Fruit fly (Drosophila melanogaster) whole organism, wandering third instar larva: Measurements from ENCODE around the gene CG6325.

Experiments
- Abd-B ChIP-seq: fragments of >200 bp; optimal IDR thresholded peaks from 2 replicates; lab custom pipeline; 2017; ENCODE audit warnings: missing biosample characterization, missing genetic modification characterization
- CG32264 ChIP-seq: fragments of 200-800 bp; sonication (Bioruptor generic); optimal IDR thresholded peaks from 2 replicates; lab custom pipeline; 2016; ENCODE audit warnings: missing biosample characterization, missing genetic modification characterization
- CG9705 ChIP-seq: fragments of 200-800 bp; sonication (Bioruptor generic); optimal IDR thresholded peaks from 2 replicates; lab custom pipeline; 2018; ENCODE audit warnings: missing biosample characterization, mild to moderate bottlenecking, missing genetic modification characterization
- CrebA ChIP-seq: fragments of 200-800 bp; sonication (Bioruptor generic); optimal IDR thresholded peaks from 2 replicates; lab custom pipeline; 2016; ENCODE audit warnings: missing biosample characterization, mild to moderate bottlenecking, missing genetic modification characterization, borderline replicate concordance
- Dfd ChIP-seq: fragments of >200 bp; optimal IDR thresholded peaks from 2 replicates; lab custom pipeline; 2017; ENCODE audit warnings: missing biosample characterization, missing genetic modification characterization
- Dif ChIP-seq: fragments of 200-275, 200-300 bp; sonication (Bioruptor generic); optimal IDR thresholded peaks from 2 replicates; lab custom pipeline; 2018; ENCODE audit warnings: missing biosample characterization, missing genetic modification characterization; ENCODE audit not compliant: partially characterized antibody
- GATAd ChIP-seq: sonication (Bioruptor generic); optimal IDR thresholded peaks from 2 replicates; lab custom pipeline; 2016; ENCODE audit warnings: missing biosample characterization, missing genetic modification characterization
- HLH106 ChIP-seq: fragments of 200-800 bp; optimal IDR thresholded peaks from 3 replicates; lab custom pipeline; 2019; ENCODE audit warnings: missing biosample characterization, mild to moderate bottlenecking, missing genetic modification characterization, moderate library complexity
- Hnf4 ChIP-seq: fragments of 200-800 bp; sonication (Bioruptor generic); optimal IDR thresholded peaks from 2 replicates; lab custom pipeline; 2016; ENCODE audit warnings: missing biosample characterization, mild to moderate bottlenecking, missing genetic modification characterization
- Hr83 ChIP-seq: fragments of 200-300 bp; sonication (Bioruptor generic); optimal IDR thresholded peaks from 2 replicates; lab custom pipeline; 2016; ENCODE audit warnings: missing biosample characterization, mild to moderate bottlenecking, missing genetic modification characterization, moderate library complexity; ENCODE audit not compliant: poor library complexity, severe bottlenecking
- Jra ChIP-seq: sonication (Bioruptor generic); optimal IDR thresholded peaks from 2 replicates; lab custom pipeline; 2016; ENCODE audit warnings: missing biosample characterization, missing genetic modification characterization
- Myc ChIP-seq: fragments of >200 bp; optimal IDR thresholded peaks from 2 replicates; lab custom pipeline; 2017
- OdsH ChIP-seq: fragments of 200-800 bp; sonication (Bioruptor generic); optimal IDR thresholded peaks from 2 replicates; lab custom pipeline; 2016; ENCODE audit warnings: missing biosample characterization, mild to moderate bottlenecking, missing genetic modification characterization
- Rel ChIP-seq, 2 experiments: fragments of 200-800 bp; sonication (Bioruptor generic) in 1 of 2; optimal IDR thresholded peaks; 2 replicates in 1 of 2; 3 replicates in 1 of 2; lab custom pipeline; 2016 to 2019; ENCODE audit warnings: mild to moderate bottlenecking in 2 of 2, missing biosample characterization in 2 of 2, missing genetic modification characterization in 2 of 2, moderate library complexity in 1 of 2
- Sp1 ChIP-seq: fragments of 200-800 bp; sonication (Bioruptor generic); optimal IDR thresholded peaks from 3 replicates; lab custom pipeline; 2019; ENCODE audit warnings: missing biosample characterization, mild to moderate bottlenecking, missing genetic modification characterization, moderate library complexity
- Vsx2 ChIP-seq: fragments of 200-300, 225-300 bp; sonication (Bioruptor generic); optimal IDR thresholded peaks from 2 replicates; lab custom pipeline; 2018; ENCODE audit warnings: missing biosample characterization, missing genetic modification characterization; ENCODE audit not compliant: partially characterized antibody
- br ChIP-seq: fragments of 200-800 bp; sonication (Bioruptor generic); optimal IDR thresholded peaks from 2 replicates; lab custom pipeline; 2016; ENCODE audit warnings: missing biosample characterization, missing genetic modification characterization
- brk ChIP-seq: fragments of 200-800 bp; sonication (Bioruptor generic); optimal IDR thresholded peaks from 2 replicates; lab custom pipeline; 2016; ENCODE audit warnings: missing biosample characterization, mild to moderate bottlenecking, missing genetic modification characterization
- dl ChIP-seq, 2 experiments: fragments of 175-275, 200-275 bp in 1 of 2; fragments of 200-275 bp in 1 of 2; sonication (Bioruptor generic); optimal IDR thresholded peaks; lab custom pipeline; 2018; ENCODE audit warnings: mild to moderate bottlenecking in 2 of 2, missing biosample characterization in 2 of 2, missing genetic modification characterization in 2 of 2, moderate library complexity in 2 of 2; ENCODE audit not compliant: partially characterized antibody in 2 of 2, insufficient read depth in 1 of 2
- dmrt93B ChIP-seq: fragments of 200-800 bp; sonication (Bioruptor generic); optimal IDR thresholded peaks from 2 replicates; lab custom pipeline; 2018; ENCODE audit warnings: missing biosample characterization, mild to moderate bottlenecking, missing genetic modification characterization
- dsf ChIP-seq: sonication (Bioruptor generic); optimal IDR thresholded peaks from 2 replicates; lab custom pipeline; 2016; ENCODE audit warnings: missing biosample characterization, missing genetic modification characterization, borderline replicate concordance
- ey ChIP-seq: fragments of 200-800 bp; sonication (Bioruptor generic); optimal IDR thresholded peaks from 2 replicates; lab custom pipeline; 2016; ENCODE audit warnings: missing biosample characterization, missing genetic modification characterization
- foxo ChIP-seq, 2 experiments: fragments of 200-800 bp; sonication (Bioruptor generic); optimal IDR thresholded peaks; 2 replicates in 1 of 2; 3 replicates in 1 of 2; lab custom pipeline; 2016 to 2017; ENCODE audit warnings: missing biosample characterization in 2 of 2, missing genetic modification characterization in 2 of 2
- fru ChIP-seq: fragments of 200-800 bp; sonication (Bioruptor generic); optimal IDR thresholded peaks from 3 replicates; lab custom pipeline; 2016; ENCODE audit warnings: missing biosample characterization, mild to moderate bottlenecking, missing genetic modification characterization
- h ChIP-seq: fragments of 200-800 bp; sonication (Bioruptor generic); optimal IDR thresholded peaks from 3 replicates; lab custom pipeline; 2016; ENCODE audit warnings: missing biosample characterization, mild to moderate bottlenecking, missing genetic modification characterization
- jim ChIP-seq: fragments of 175-275, 200-325 bp; sonication (Bioruptor generic); optimal IDR thresholded peaks from 2 replicates; lab custom pipeline; 2016; ENCODE audit warnings: missing biosample characterization, mild to moderate bottlenecking, missing genetic modification characterization
- pan ChIP-seq: fragments of >200 bp; optimal IDR thresholded peaks from 2 replicates; lab custom pipeline; 2017
- psq ChIP-seq: fragments of 200-800 bp; sonication (Bioruptor generic); optimal IDR thresholded peaks from 3 replicates; lab custom pipeline; 2017; ENCODE audit warnings: missing biosample characterization, mild to moderate bottlenecking, missing genetic modification characterization, moderate library complexity
- rgr ChIP-seq: fragments of 200-800 bp; sonication (Bioruptor generic); optimal IDR thresholded peaks from 3 replicates; lab custom pipeline; 2016; ENCODE audit warnings: missing biosample characterization, mild to moderate bottlenecking, missing genetic modification characterization
- sage ChIP-seq: fragments of 200-800 bp; sonication (Bioruptor generic); optimal IDR thresholded peaks from 2 replicates; lab custom pipeline; 2016; ENCODE audit warnings: missing biosample characterization, mild to moderate bottlenecking, missing genetic modification characterization
- sv ChIP-seq: fragments of 200-800 bp; sonication (Bioruptor generic); optimal IDR thresholded peaks from 3 replicates; lab custom pipeline; 2016; ENCODE audit warnings: missing biosample characterization, missing genetic modification characterization
- usp ChIP-seq: fragments of >200 bp; optimal IDR thresholded peaks from 2 replicates; lab custom pipeline; 2017; ENCODE audit warnings: missing biosample characterization, missing genetic modification characterization
- woc ChIP-seq: sonication (Bioruptor generic); optimal IDR thresholded peaks from 2 replicates; lab custom pipeline; 2016; ENCODE audit warnings: missing biosample characterization, mild to moderate bottlenecking, missing genetic modification characterization

Gene CG6325

DNA sequence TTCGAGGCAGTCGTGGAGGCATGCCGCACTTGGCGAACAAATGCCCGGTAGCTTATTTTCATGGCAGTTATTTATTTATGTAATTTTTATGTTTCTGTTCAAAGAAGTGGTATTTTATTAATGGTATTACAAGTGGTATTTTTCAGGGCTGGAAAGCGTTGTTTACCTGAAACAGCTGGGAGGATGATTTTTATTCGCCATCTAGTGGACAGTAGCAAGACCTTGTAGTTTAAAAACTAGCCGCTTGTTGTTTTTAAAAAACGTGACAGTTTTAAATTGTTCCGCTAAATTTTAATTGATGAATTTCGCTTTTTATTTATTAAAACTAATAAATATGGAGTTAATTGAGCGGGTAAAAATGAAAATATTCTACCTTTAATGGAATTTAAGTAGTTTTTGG, 8.8 kb upstream of the CG6325 start, which contains the start of gene CG6345 (continued):
- TF ChIP-seq CG32264 (no peak), brk (GFP tag; lab: Kevin White, UChicago) (no peak), br (GFP tag; lab: Kevin White, UChicago) (peak; percentile 54), CrebA (no peak), Dif (GFP tag; lab: Kevin White, UChicago) (no peak), h (GFP tag; lab: Kevin White, UChicago) (peak; percentile 69), Sp1 (GFP tag; lab: Kevin White, UChicago) (peak; percentile 49)

DNA sequence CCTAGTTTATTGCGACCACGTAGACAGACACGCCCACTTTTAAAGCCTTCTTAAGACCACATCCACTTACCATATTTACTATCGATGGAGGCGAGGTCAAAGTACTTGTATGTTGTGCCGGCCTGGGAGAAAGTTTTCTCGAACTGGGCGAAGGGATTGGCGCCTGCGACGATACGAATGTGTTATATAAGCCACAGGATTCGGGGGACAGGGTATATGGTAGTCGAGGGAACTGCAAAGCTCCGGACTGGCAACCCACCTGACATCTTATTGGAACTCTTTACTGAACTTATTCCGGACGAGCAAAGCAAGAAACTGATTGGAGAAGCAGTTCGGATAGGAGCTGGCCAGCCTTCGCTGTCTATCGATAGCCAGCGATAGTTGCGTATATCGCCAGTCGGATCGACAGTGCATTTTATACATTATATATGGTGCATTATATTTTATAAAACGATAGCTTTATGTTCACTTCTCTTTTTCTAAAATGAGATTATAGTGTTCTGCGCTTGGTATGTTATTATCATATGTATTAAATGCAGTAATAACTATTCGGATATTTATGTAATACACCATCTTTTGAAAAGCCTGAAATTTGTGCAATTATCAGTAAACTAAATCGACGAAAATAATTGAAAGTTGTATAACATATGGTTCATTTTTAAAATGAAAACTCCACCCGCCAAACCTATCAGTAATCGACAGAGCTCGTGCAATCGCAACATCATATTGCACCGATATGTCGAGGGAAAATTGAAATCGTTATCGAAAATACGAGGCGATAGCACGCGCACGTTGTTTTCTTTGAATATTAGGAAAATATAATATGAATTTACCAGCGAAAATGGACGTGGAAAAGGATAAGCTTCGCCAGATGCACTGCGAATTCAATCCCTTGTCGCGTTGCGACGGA, 5.7 kb upstream of the CG6325 start, which contains the start of the genes Irp-1B and Rrp46:
Irp-1B (minus strand) TSS at position 320 of the 910 bp plus-strand sequence.
Rrp46 (plus strand) TSS at position 752 of the 910 bp plus-strand sequence.
- peak; percentile 3 for TF ChIP-seq fru (GFP tag; lab: Kevin White, UChicago)
- peak; percentile 1 for TF ChIP-seq OdsH (GFP tag; lab: Kevin White, UChicago)
- no peak for TF ChIP-seq jim (GFP tag; lab: Kevin White, UChicago)
- TF ChIP-seq HLH106 (tag; lab: Kevin White, UChicago): no peak
- peak; percentile 9 for TF ChIP-seq Myc
- TF ChIP-seq psq (GFP tag; lab: Kevin White, UChicago): peak; percentile 20
- peak; percentile 0 for TF ChIP-seq rgr
- no peak for TF ChIP-seq Abd-B (GFP tag; lab: Kevin White, UChicago)
- TF ChIP-seq Hnf4 (GFP tag; lab: Kevin White, UChicago): peak; percentile 18
- TF ChIP-seq woc (GFP tag; lab: Kevin White, UChicago): no peak
- TF ChIP-seq h (GFP tag; lab: Kevin White, UChicago): peak; percentile 23
- TF ChIP-seq Sp1 (GFP tag; lab: Kevin White, UChicago): peak; percentile 6

DNA sequence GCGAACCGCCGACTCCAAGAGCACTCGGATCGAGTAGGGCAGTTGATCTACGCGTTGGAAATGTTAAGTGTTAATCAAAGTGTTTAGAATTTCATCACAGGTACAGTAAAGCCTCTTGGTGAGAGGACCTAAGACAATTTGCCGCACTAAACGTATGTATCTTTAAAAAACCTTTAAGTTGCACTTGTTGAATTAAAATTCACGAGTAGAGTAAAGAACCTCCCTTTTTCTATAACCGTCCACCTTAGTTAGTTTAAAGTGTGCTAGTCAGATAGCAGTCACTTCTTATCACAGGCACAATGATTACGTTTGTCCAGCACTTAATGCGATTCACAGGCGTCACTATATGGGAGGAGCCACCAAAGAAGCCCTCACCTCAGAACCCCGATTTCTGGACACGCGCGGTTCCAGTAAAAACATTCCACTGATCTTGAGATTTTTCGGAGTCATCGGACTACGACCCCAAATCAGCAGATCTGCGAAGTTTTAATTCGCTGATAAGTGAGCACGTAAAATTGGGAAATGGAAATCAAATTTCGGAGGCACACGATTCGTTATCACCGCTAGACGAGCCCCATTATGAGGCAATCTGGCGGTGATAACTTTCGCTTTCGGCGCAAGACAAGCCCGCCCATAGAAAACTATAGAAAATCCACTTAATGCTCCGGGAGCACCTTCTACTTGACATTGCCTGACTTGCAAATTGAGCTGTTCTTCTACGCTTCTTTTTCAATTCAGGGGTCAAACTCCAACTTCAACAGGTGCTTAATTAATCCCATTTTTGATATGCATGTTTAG, 4.9 kb upstream of the CG6325 start:
- TF ChIP-seq foxo (GFP tag; optimal IDR thresholded peaks at IDR 0.05; lab: Kevin White, UChicago) (peak in 1 of 2 experiments; percentile 91), Vsx2 (no peak), Rel (GFP tag; optimal IDR thresholded peaks at IDR 0.05; lab: Kevin White, UChicago) (no peak), Rel (tag; optimal IDR thresholded peaks at IDR 0.05; lab: Kevin White, UChicago) (peak; percentile 75), GATAd (GFP tag; lab: Kevin White, UChicago) (no peak), Hr83 (GFP tag; lab: Kevin White, UChicago) (no peak), Dfd (no peak), brk (GFP tag; lab: Kevin White, UChicago) (no peak), sv (GFP tag; lab: Kevin White, UChicago) (no peak), rgr (peak; percentile 75), Dif (GFP tag; lab: Kevin White, UChicago) (no peak), HLH106 (tag; lab: Kevin White, UChicago) (peak; percentile 87), pan (lab: Kevin White, UChicago) (no peak), dl (GFP tag; optimal IDR thresholded peaks at IDR 0.05; lab: Kevin White, UChicago; ENCODE audit: insufficient read depth in 1 of 2, partially characterized antibody in 2 of 2) (no peak), fru (GFP tag; lab: Kevin White, UChicago) (no peak), OdsH (GFP tag; lab: Kevin White, UChicago) (peak; percentile 59), woc (GFP tag; lab: Kevin White, UChicago) (no peak), ey (GFP tag; lab: Kevin White, UChicago) (peak; percentile 53), dmrt93B (GFP tag; lab: Kevin White, UChicago) (no peak), h (GFP tag; lab: Kevin White, UChicago) (peak; percentile 94), usp (no peak), Sp1 (GFP tag; lab: Kevin White, UChicago) (peak; percentile 83), jim (GFP tag; lab: Kevin White, UChicago) (no peak), dsf (GFP tag; lab: Kevin White, UChicago) (no peak), Jra (GFP tag; lab: Kevin White, UChicago) (peak; percentile 3), CG9705 (peak; percentile 53), Myc (no peak), br (GFP tag; lab: Kevin White, UChicago) (peak; percentile 68), CG32264 (no peak), sage (GFP tag; lab: Kevin White, UChicago) (no peak), psq (GFP tag; lab: Kevin White, UChicago) (peak; percentile 33), Hnf4 (GFP tag; lab: Kevin White, UChicago) (peak; percentile 60)
